Fruit fly (Drosophila melanogaster) S2 (cell line): Measurements from ENCODE around the gene emb.

Experiments used
- CG8478 ChIP-seq: fragments of >200 bp; optimal IDR thresholded peaks from 2 replicates; lab custom pipeline; 2018
- CTCF ChIP-seq, 2 experiments: fragments of >200 bp; optimal IDR thresholded peaks; 2 replicates each; lab custom pipeline; 2018

dm6 chr2L:8384985-8385519 is 18.3 kb upstream of the emb start:
- TF ChIP-seq CG8478 (lab: Kevin White, UChicago) (no peak), CTCF (optimal IDR thresholded peaks at IDR 0.05; lab: Kevin White, UChicago) (no peak)
